Fruit fly (Drosophila melanogaster) whole organism, embryonic: Measurements from ENCODE around the gene CG32767.

Experiments
- Abd-B ChIP-seq: fragments of 200-800 bp; sonication (Bioruptor generic); optimal IDR thresholded peaks from 2 replicates; lab custom pipeline; 2018; ENCODE audit warnings: missing biosample characterization, mild to moderate bottlenecking, missing genetic modification characterization, moderate library complexity
- CG10267 ChIP-seq: fragments of 200-800 bp; sonication (Bioruptor generic); optimal IDR thresholded peaks from 2 replicates; lab custom pipeline; 2018; ENCODE audit warnings: missing biosample characterization, mild to moderate bottlenecking, missing genetic modification characterization, moderate library complexity
- CG10959 ChIP-seq: fragments of 200-800 bp; sonication (Bioruptor generic); IDR thresholded peaks from 2 replicates; pipeline ENCODE4 v1.3.6; 2022; ENCODE audit warnings: missing biosample characterization, missing genetic modification characterization
- CG12659 ChIP-seq: fragments of 200-800 bp; sonication (Bioruptor generic); optimal IDR thresholded peaks from 3 replicates; lab custom pipeline; 2017; ENCODE audit warnings: mild to moderate bottlenecking, missing biosample characterization, missing genetic modification reagents, missing genetic modification characterization
- CG13123 ChIP-seq: fragments of 200-800 bp; sonication (Bioruptor generic); optimal IDR thresholded peaks from 2 replicates; lab custom pipeline; 2016; ENCODE audit warnings: missing biosample characterization, missing genetic modification characterization
- CG14441 ChIP-seq: fragments of 200-800 bp; sonication (Bioruptor generic); IDR thresholded peaks from 2 replicates; pipeline ENCODE4 v1.3.6; 2022; ENCODE audit warnings: missing biosample characterization, missing genetic modification characterization
- CG14710 ChIP-seq: fragments of 200-800 bp; sonication (Bioruptor generic); optimal IDR thresholded peaks from 3 replicates; lab custom pipeline; 2019; ENCODE audit warnings: missing biosample characterization, mild to moderate bottlenecking, missing genetic modification characterization, moderate library complexity
- CG14965 ChIP-seq: fragments of 200-800 bp; sonication (Bioruptor generic); optimal IDR thresholded peaks from 2 replicates; lab custom pipeline; 2016; ENCODE audit warnings: missing biosample characterization, missing genetic modification characterization, borderline replicate concordance
- CG15601 ChIP-seq: fragments of 200-800 bp; sonication (Bioruptor generic); optimal IDR thresholded peaks from 3 replicates; lab custom pipeline; 2019; ENCODE audit warnings: missing biosample characterization, mild to moderate bottlenecking, missing genetic modification characterization, moderate library complexity
- CG17802 ChIP-seq: fragments of 200-800 bp; sonication (Bioruptor generic); optimal IDR thresholded peaks from 2 replicates; lab custom pipeline; 2018; ENCODE audit warnings: missing biosample characterization, mild to moderate bottlenecking, missing genetic modification characterization, moderate library complexity
- CG18011 ChIP-seq: fragments of 200-800 bp; sonication (Bioruptor generic); optimal IDR thresholded peaks from 2 replicates; lab custom pipeline; 2017; ENCODE audit warnings: missing biosample characterization, missing genetic modification characterization, mild to moderate bottlenecking, moderate library complexity, missing genotype
- CG1832 ChIP-seq: fragments of 200-800 bp; sonication (Bioruptor generic); optimal IDR thresholded peaks from 2 replicates; lab custom pipeline; 2017; ENCODE audit warnings: missing biosample characterization, mild to moderate bottlenecking, missing genetic modification characterization, inconsistent platforms
- CG3065 ChIP-seq: fragments of 200-800 bp; sonication (Bioruptor generic); optimal IDR thresholded peaks from 2 replicates; lab custom pipeline; 2016; ENCODE audit warnings: missing biosample characterization, missing genetic modification characterization
- CG3838 ChIP-seq: fragments of 200-800 bp; sonication (Bioruptor generic); optimal IDR thresholded peaks from 3 replicates; lab custom pipeline; 2016; ENCODE audit warnings: missing biosample characterization, missing genetic modification characterization
- CG4854 ChIP-seq: fragments of 200-800 bp; sonication (Bioruptor generic); optimal IDR thresholded peaks from 2 replicates; lab custom pipeline; 2016; ENCODE audit warnings: missing biosample characterization, missing genetic modification characterization, inconsistent platforms
- CG5245 ChIP-seq: fragments of 200-800 bp; sonication (Bioruptor generic); optimal IDR thresholded peaks from 3 replicates; lab custom pipeline; 2016; ENCODE audit warnings: missing biosample characterization, missing genetic modification characterization
- CG6854 ChIP-seq: fragments of 200-800 bp; sonication (Bioruptor generic); optimal IDR thresholded peaks from 3 replicates; lab custom pipeline; 2017; ENCODE audit warnings: missing biosample characterization, mild to moderate bottlenecking, missing genetic modification characterization
- CG7928 ChIP-seq: fragments of 200-800 bp; sonication (Bioruptor generic); optimal IDR thresholded peaks from 2 replicates; lab custom pipeline; 2017; ENCODE audit warnings: missing biosample characterization, mild to moderate bottlenecking, missing genetic modification characterization
- CG8924 ChIP-seq: fragments of 200-800 bp; optimal IDR thresholded peaks from 3 replicates; lab custom pipeline; 2019; ENCODE audit warnings: missing biosample characterization, mild to moderate bottlenecking, missing genetic modification characterization, moderate library complexity
- Doc3 ChIP-seq: fragments of 200-800 bp; sonication (Bioruptor generic); IDR thresholded peaks from 3 replicates; pipeline ENCODE4 v1.3.6; 2022; ENCODE audit warnings: missing biosample characterization, missing genetic modification characterization; ENCODE audit not compliant: partially characterized antibody
- Gsc ChIP-seq: fragments of 200-800 bp; sonication (Bioruptor generic); IDR thresholded peaks from 2 replicates; pipeline ENCODE4 v1.3.6; 2022; ENCODE audit warnings: missing biosample characterization, missing genetic modification characterization
- Gug ChIP-seq: fragments of 200-800 bp; sonication (Bioruptor generic); IDR thresholded peaks from 4 replicates; pipeline ENCODE4 v1.3.6; 2022; ENCODE audit warnings: missing biosample characterization, missing genetic modification characterization
- H2.0 ChIP-seq: fragments of 200-800 bp; sonication (Bioruptor generic); IDR thresholded peaks from 2 replicates; pipeline ENCODE4 v1.3.6; 2022; ENCODE audit warnings: missing biosample characterization, missing genetic modification characterization
- HLH3B ChIP-seq: fragments of 200-800 bp; sonication (Bioruptor generic); IDR thresholded peaks from 2 replicates; pipeline ENCODE4 v1.3.6; 2022; ENCODE audit warnings: missing biosample characterization, missing genetic modification characterization
- HLH54F ChIP-seq: fragments of 200-800 bp; sonication (Bioruptor generic); optimal IDR thresholded peaks from 3 replicates; lab custom pipeline; 2016; ENCODE audit warnings: missing biosample characterization, missing genetic modification characterization
- Hmx ChIP-seq: fragments of 200-800 bp; sonication (Bioruptor generic); optimal IDR thresholded peaks from 2 replicates; lab custom pipeline; 2016; ENCODE audit warnings: missing biosample characterization, missing genetic modification characterization
- NK7.1 ChIP-seq: fragments of 200-800 bp; sonication (Bioruptor generic); optimal IDR thresholded peaks from 3 replicates; lab custom pipeline; 2016; ENCODE audit warnings: missing biosample characterization, missing genetic modification characterization
- Nf-YC ChIP-seq: fragments of 200-800 bp; optimal IDR thresholded peaks from 3 replicates; lab custom pipeline; 2019; ENCODE audit warnings: missing biosample characterization, mild to moderate bottlenecking, missing genetic modification characterization, moderate library complexity
- Ptx1 ChIP-seq: fragments of 200-800 bp; sonication (Bioruptor generic); IDR thresholded peaks from 2 replicates; pipeline ENCODE4 v1.3.6; 2022; ENCODE audit warnings: missing biosample characterization, missing genetic modification characterization
- Sry-δ ChIP-seq: fragments of 200-800 bp; sonication (Bioruptor generic); optimal IDR thresholded peaks from 2 replicates; lab custom pipeline; 2016; ENCODE audit warnings: missing biosample characterization, missing genetic modification characterization
- amos ChIP-seq: fragments of 200-800 bp; sonication (Bioruptor generic); IDR thresholded peaks from 2 replicates; pipeline ENCODE4 v1.3.6; 2022; ENCODE audit warnings: missing biosample characterization, missing genetic modification characterization; ENCODE audit not compliant: partially characterized antibody
- ap ChIP-seq: fragments of 200-800 bp; sonication (Bioruptor generic); IDR thresholded peaks from 2 replicates; pipeline ENCODE4 v1.3.6; 2022; ENCODE audit warnings: missing biosample characterization, missing genetic modification characterization
- cad ChIP-seq: fragments of >200 bp; optimal IDR thresholded peaks from 2 replicates; lab custom pipeline; 2017; ENCODE audit warnings: missing biosample characterization, missing genetic modification characterization
- chm ChIP-seq: fragments of 200-800 bp; sonication (Bioruptor generic); IDR thresholded peaks from 2 replicates; pipeline ENCODE4 v1.3.6; 2022; ENCODE audit warnings: missing biosample characterization, missing genetic modification characterization
- crol ChIP-seq: fragments of 200-800 bp; sonication (Bioruptor generic); IDR thresholded peaks from 2 replicates; pipeline ENCODE4 v1.3.6; 2022; ENCODE audit warnings: missing biosample characterization, missing genetic modification characterization
- dmrt99B ChIP-seq: fragments of 200-800 bp; sonication (Bioruptor generic); optimal IDR thresholded peaks from 2 replicates; lab custom pipeline; 2018; ENCODE audit warnings: missing biosample characterization, mild to moderate bottlenecking, missing genetic modification characterization, moderate library complexity
- en ChIP-seq: fragments of 200-800 bp; sonication (Bioruptor generic); optimal IDR thresholded peaks from 2 replicates; lab custom pipeline; 2016; ENCODE audit warnings: missing biosample characterization, missing genetic modification characterization
- gcm ChIP-seq: fragments of 200-800 bp; sonication (Bioruptor generic); optimal IDR thresholded peaks from 2 replicates; lab custom pipeline; 2019; ENCODE audit warnings: missing biosample characterization, mild to moderate bottlenecking, missing genetic modification characterization, moderate library complexity
- gfzf ChIP-seq: fragments of 200-800 bp; sonication (Bioruptor generic); optimal IDR thresholded peaks from 2 replicates; lab custom pipeline; 2016; ENCODE audit warnings: missing biosample characterization, mild to moderate bottlenecking, missing genetic modification characterization, moderate library complexity
- gro ChIP-seq: fragments of 200-800 bp; sonication (Bioruptor generic); optimal IDR thresholded peaks from 2 replicates; lab custom pipeline; 2016; ENCODE audit warnings: missing biosample characterization, missing genetic modification characterization
- ind ChIP-seq: fragments of 200-800 bp; sonication (Bioruptor generic); optimal IDR thresholded peaks from 3 replicates; lab custom pipeline; 2016; ENCODE audit warnings: missing biosample characterization, missing genetic modification characterization
- insv ChIP-seq, 2 experiments: fragments of 200-800 bp; sonication (Bioruptor generic); optimal IDR thresholded peaks; 3 replicates each; lab custom pipeline; 2016 to 2018; ENCODE audit warnings: missing biosample characterization in 2 of 2, missing genetic modification characterization in 2 of 2
- jigr1 ChIP-seq: fragments of 200-800 bp; sonication (Bioruptor generic); IDR thresholded peaks from 3 replicates; pipeline ENCODE4 v1.3.6; 2022; ENCODE audit warnings: missing biosample characterization, missing genetic modification characterization
- jing ChIP-seq: fragments of 200-800 bp; sonication (Bioruptor generic); optimal IDR thresholded peaks from 2 replicates; lab custom pipeline; 2018; ENCODE audit warnings: missing biosample characterization, mild to moderate bottlenecking, missing genetic modification characterization
- org-1 ChIP-seq: fragments of 200-800 bp; sonication (Bioruptor generic); optimal IDR thresholded peaks from 2 replicates; lab custom pipeline; 2017; ENCODE audit warnings: missing biosample characterization, missing genetic modification characterization
- pfk ChIP-seq: fragments of 200-800 bp; sonication (Bioruptor generic); optimal IDR thresholded peaks from 2 replicates; lab custom pipeline; 2018; ENCODE audit warnings: missing biosample characterization, mild to moderate bottlenecking, missing genetic modification characterization, moderate library complexity
- psq ChIP-seq: fragments of 200-800 bp; sonication (Bioruptor generic); optimal IDR thresholded peaks from 2 replicates; lab custom pipeline; 2017; ENCODE audit warnings: missing biosample characterization, missing genetic modification characterization
- ranshi ChIP-seq: fragments of 200-800 bp; sonication (Bioruptor generic); IDR thresholded peaks from 2 replicates; pipeline ENCODE4 v1.3.6; 2022; ENCODE audit warnings: missing biosample characterization, missing genetic modification characterization
- sob ChIP-seq: fragments of 200-800 bp; sonication (Bioruptor generic); IDR thresholded peaks from 2 replicates; pipeline ENCODE4 v1.3.6; 2022; ENCODE audit warnings: missing biosample characterization, missing genetic modification characterization

The CG32767 gene

dm6 chrX:5086724-5087660 lies 2.4 kb upstream of the CG32767 start (continued):
- TF ChIP-seq insv (GFP tag; optimal IDR thresholded peaks at IDR 0.05; lab: Kevin White, UChicago) (no peak), Sry-δ (GFP tag; lab: Kevin White, UChicago) (no peak), CG14441 (GFP tag; lab: Robert Waterston, UW) (0 out of 2 replicates have a peak, but pooled peaks have one; percentile 32), CG10959 (no peak), CG12659 (GFP tag; lab: Kevin White, UChicago) (peak; percentile 51), HLH54F (GFP tag; lab: Kevin White, UChicago) (peak; percentile 48), crol (GFP tag; lab: Robert Waterston, UW) (peak; percentile 85), Gsc (GFP tag; lab: Robert Waterston, UW) (no peak), Nf-YC (tag; lab: Kevin White, UChicago) (no peak), ranshi (GFP tag; lab: Robert Waterston, UW) (peak; percentile 26; the same call in 1 of the 2 replicates), HLH3B (GFP tag; lab: Robert Waterston, UW) (no peak; the same call in 1 of the 2 replicates), cad (GFP tag; lab: Kevin White, UChicago) (no peak), dmrt99B (tag; lab: Kevin White, UChicago) (peak; percentile 77), psq (GFP tag; lab: Kevin White, UChicago) (peak; percentile 11), pfk (no peak), CG3838 (GFP tag; lab: Kevin White, UChicago) (no peak), org-1 (GFP tag; lab: Kevin White, UChicago) (peak; percentile 68), gfzf (GFP tag; lab: Kevin White, UChicago) (no peak), jigr1 (GFP tag; lab: Robert Waterston, UW) (no peak), CG17802 (no peak), Hmx (GFP tag; lab: Kevin White, UChicago) (peak; percentile 19), CG10267 (tag; lab: Kevin White, UChicago) (peak; percentile 57), ind (GFP tag; lab: Kevin White, UChicago) (peak; percentile 53), gro (GFP tag; lab: Kevin White, UChicago) (peak; percentile 12), jing (peak; percentile 12), CG8924 (tag; lab: Kevin White, UChicago) (peak; percentile 71), Gug (no peak), amos (no peak), ap (no peak), CG3065 (GFP tag; lab: Kevin White, UChicago) (no peak), Ptx1 (GFP tag; lab: Robert Waterston, UW) (peak; percentile 45), CG5245 (GFP tag; lab: Kevin White, UChicago) (no peak), CG14710 (tag; lab: Kevin White, UChicago) (peak; percentile 44), CG1832 (GFP tag; lab: Kevin White, UChicago) (peak; percentile 19), sob (GFP tag; lab: Robert Waterston, UW) (no peak), CG14965 (GFP tag; lab: Kevin White, UChicago) (no peak), CG15601 (tag; lab: Kevin White, UChicago) (peak; percentile 39), NK7.1 (GFP tag; lab: Kevin White, UChicago) (no peak), Abd-B (peak; percentile 55), Doc3 (no peak), chm (GFP tag; lab: Robert Waterston, UW) (no peak), en (GFP tag; lab: Kevin White, UChicago) (peak; percentile 36), CG13123 (no peak), CG18011 (GFP tag; lab: Kevin White, UChicago) (peak; percentile 24), CG7928 (no peak), CG4854 (GFP tag; lab: Kevin White, UChicago) (no peak), H2.0 (GFP tag; lab: Robert Waterston, UW) (peak; percentile 19; the same call in 1 of the 2 replicates), gcm (GFP tag; lab: Kevin White, UChicago) (peak; percentile 12), CG6854 (no peak)
